Fruit fly (Drosophila melanogaster) whole organism, embryonic: ENCODE results near the gene Tbca.
A peak's percentile ranks its signal among the peaks of the same experiment; 100 is the strongest.

ENCODE experiments used
- Asciz ChIP-seq: fragments of 200-800 bp; sonication (Bioruptor generic); optimal IDR thresholded peaks from 2 replicates; lab custom pipeline; 2017; ENCODE audit warnings: missing biosample characterization, mild to moderate bottlenecking, missing genetic modification characterization, missing genetic modification reagents
- B-H1 ChIP-seq: fragments of 200-800 bp; sonication (Bioruptor generic); IDR thresholded peaks from 3 replicates; pipeline ENCODE4 v1.3.6; 2022; ENCODE audit warnings: missing biosample characterization, missing genetic modification characterization
- CG10959 ChIP-seq: fragments of 200-800 bp; sonication (Bioruptor generic); IDR thresholded peaks from 2 replicates; pipeline ENCODE4 v1.3.6; 2022; ENCODE audit warnings: missing biosample characterization, missing genetic modification characterization
- CG11093 ChIP-seq: fragments of 200-800 bp; sonication (Bioruptor generic); IDR thresholded peaks from 3 replicates; pipeline ENCODE4 v1.3.6; 2022; ENCODE audit warnings: missing biosample characterization, missing genetic modification characterization
- CG12155 ChIP-seq: fragments of 200-800 bp; sonication (Bioruptor generic); optimal IDR thresholded peaks from 3 replicates; lab custom pipeline; 2016; ENCODE audit warnings: missing biosample characterization, missing genetic modification characterization
- CG13123 ChIP-seq: fragments of 200-800 bp; sonication (Bioruptor generic); optimal IDR thresholded peaks from 2 replicates; lab custom pipeline; 2016; ENCODE audit warnings: missing biosample characterization, missing genetic modification characterization
- CG2129 ChIP-seq: fragments of 200-800 bp; sonication (Bioruptor generic); IDR thresholded peaks from 2 replicates; pipeline ENCODE4 v1.3.6; 2022; ENCODE audit warnings: missing biosample characterization, missing genetic modification characterization; ENCODE audit not compliant: partially characterized antibody
- CG32532 ChIP-seq: fragments of 200-800 bp; sonication (Bioruptor generic); IDR thresholded peaks from 2 replicates; pipeline ENCODE4 v1.3.6; 2022; ENCODE audit warnings: missing biosample characterization, missing genetic modification characterization
- CG3407 ChIP-seq: fragments of 200-800 bp; sonication (Bioruptor generic); optimal IDR thresholded peaks from 2 replicates; lab custom pipeline; 2018; ENCODE audit warnings: missing biosample characterization, mild to moderate bottlenecking, missing genetic modification characterization
- CG3838 ChIP-seq: fragments of 200-800 bp; sonication (Bioruptor generic); optimal IDR thresholded peaks from 3 replicates; lab custom pipeline; 2016; ENCODE audit warnings: missing biosample characterization, missing genetic modification characterization
- CG6791 ChIP-seq: fragments of 200-800 bp; sonication (Bioruptor generic); IDR thresholded peaks from 3 replicates; pipeline ENCODE4 v1.3.6; 2022; ENCODE audit warnings: missing biosample characterization, missing genetic modification characterization; ENCODE audit not compliant: partially characterized antibody
- CG7357 ChIP-seq: fragments of 200-800 bp; sonication (Bioruptor generic); IDR thresholded peaks from 3 replicates; pipeline ENCODE4 v1.3.6; 2022; ENCODE audit warnings: missing biosample characterization, missing genetic modification characterization
- CG7839 ChIP-seq: fragments of 200-800 bp; sonication (Bioruptor generic); optimal IDR thresholded peaks from 3 replicates; lab custom pipeline; 2018; ENCODE audit warnings: missing biosample characterization, mild to moderate bottlenecking, missing genetic modification characterization, moderate library complexity
- CG9876 ChIP-seq: fragments of 200-800 bp; sonication (Bioruptor generic); optimal IDR thresholded peaks from 2 replicates; lab custom pipeline; 2016; ENCODE audit warnings: missing biosample characterization, missing genetic modification characterization
- CrebB ChIP-seq: fragments of 200-800 bp; sonication (Bioruptor generic); optimal IDR thresholded peaks from 3 replicates; lab custom pipeline; 2018; ENCODE audit warnings: missing biosample characterization, mild to moderate bottlenecking, missing genetic modification characterization
- D ChIP-seq, 2 experiments: fragments of 200-800 bp in 1 of 2; fragments of >200 bp in 1 of 2; sonication (Bioruptor generic) in 1 of 2; optimal IDR thresholded peaks; 2 replicates in 1 of 2; 3 replicates in 1 of 2; lab custom pipeline; 2017; ENCODE audit warnings: mild to moderate bottlenecking in 1 of 2, missing biosample characterization in 1 of 2, missing genetic modification characterization in 1 of 2, missing genetic modification reagents in 1 of 2
- D19B ChIP-seq: fragments of 200-800 bp; sonication (Bioruptor generic); optimal IDR thresholded peaks from 2 replicates; lab custom pipeline; 2017; ENCODE audit warnings: missing biosample characterization, mild to moderate bottlenecking, missing genetic modification characterization
- Dp ChIP-seq: fragments of 200-800 bp; sonication (Bioruptor generic); optimal IDR thresholded peaks from 2 replicates; lab custom pipeline; 2018; ENCODE audit warnings: missing biosample characterization, mild to moderate bottlenecking, missing genetic modification characterization, moderate library complexity
- Elba2 ChIP-seq: fragments of 200-800 bp; sonication (Bioruptor generic); optimal IDR thresholded peaks from 3 replicates; lab custom pipeline; 2016; ENCODE audit warnings: missing biosample characterization, missing genetic modification characterization
- GATAe ChIP-seq: fragments of 200-800 bp; sonication (Bioruptor generic); conservative IDR thresholded peaks from 2 replicates; pipeline ENCODE4 v1.3.6; 2022; ENCODE audit warnings: missing biosample characterization, missing genetic modification characterization
- HLH54F ChIP-seq: fragments of 200-800 bp; sonication (Bioruptor generic); optimal IDR thresholded peaks from 3 replicates; lab custom pipeline; 2016; ENCODE audit warnings: missing biosample characterization, missing genetic modification characterization
- Hsf ChIP-seq: fragments of 200-800 bp; sonication (Bioruptor generic); optimal IDR thresholded peaks from 3 replicates; lab custom pipeline; 2016; ENCODE audit warnings: missing biosample characterization, missing genetic modification characterization
- Max ChIP-seq: fragments of 200-800 bp; sonication (Bioruptor generic); optimal IDR thresholded peaks from 2 replicates; lab custom pipeline; 2016; ENCODE audit warnings: missing biosample characterization, mild to moderate bottlenecking, missing genetic modification characterization
- Oaz ChIP-seq: fragments of 200-800 bp; sonication (Bioruptor generic); IDR thresholded peaks from 2 replicates; pipeline ENCODE4 v1.3.6; 2022; ENCODE audit warnings: missing biosample characterization, missing genetic modification characterization
- PHDP ChIP-seq: fragments of 200-800 bp; sonication (Bioruptor generic); optimal IDR thresholded peaks from 3 replicates; lab custom pipeline; 2018; ENCODE audit warnings: missing biosample characterization, mild to moderate bottlenecking, missing genetic modification characterization, moderate library complexity
- Ptx1 ChIP-seq: fragments of 200-800 bp; sonication (Bioruptor generic); IDR thresholded peaks from 2 replicates; pipeline ENCODE4 v1.3.6; 2022; ENCODE audit warnings: missing biosample characterization, missing genetic modification characterization
- Rfx ChIP-seq: fragments of 200-800 bp; sonication (Bioruptor generic); IDR thresholded peaks from 2 replicates; pipeline ENCODE4 v1.3.6; 2022; ENCODE audit warnings: missing biosample characterization, missing genetic modification characterization
- Sox100B ChIP-seq: fragments of 200-800 bp; sonication (Bioruptor generic); optimal IDR thresholded peaks from 3 replicates; lab custom pipeline; 2018; ENCODE audit warnings: missing biosample characterization, mild to moderate bottlenecking, missing genetic modification characterization
- Sry-β ChIP-seq: fragments of 200-800 bp; sonication (Bioruptor generic); optimal IDR thresholded peaks from 2 replicates; lab custom pipeline; 2018; ENCODE audit warnings: missing biosample characterization, mild to moderate bottlenecking, missing genetic modification characterization, moderate library complexity
- TFAM ChIP-seq: fragments of 200-800 bp; sonication (Bioruptor generic); optimal IDR thresholded peaks from 2 replicates; lab custom pipeline; 2017; ENCODE audit warnings: missing biosample characterization, missing genetic modification characterization, inconsistent platforms
- dm ChIP-seq: fragments of 200-800 bp; sonication (Bioruptor generic); optimal IDR thresholded peaks from 3 replicates; lab custom pipeline; 2016; ENCODE audit warnings: missing biosample characterization, missing genetic modification characterization
- ewg ChIP-seq: fragments of 200-800 bp; sonication (Bioruptor generic); optimal IDR thresholded peaks from 3 replicates; lab custom pipeline; 2017; ENCODE audit warnings: mild to moderate bottlenecking, missing biosample characterization, missing genetic modification reagents, missing genetic modification characterization
- fd64A ChIP-seq: fragments of 200-800 bp; sonication (Bioruptor generic); optimal IDR thresholded peaks from 3 replicates; lab custom pipeline; 2018; ENCODE audit warnings: missing biosample characterization, mild to moderate bottlenecking, missing genetic modification characterization
- fru ChIP-seq: fragments of >200 bp; optimal IDR thresholded peaks from 2 replicates; lab custom pipeline; 2017
- gcm2 ChIP-seq: fragments of 200-800 bp; sonication (Bioruptor generic); optimal IDR thresholded peaks from 2 replicates; lab custom pipeline; 2016; ENCODE audit warnings: missing biosample characterization, missing genetic modification characterization
- gsb ChIP-seq: fragments of 200-800 bp; sonication (Bioruptor generic); IDR thresholded peaks from 2 replicates; pipeline ENCODE4 v1.3.6; 2022; ENCODE audit warnings: missing biosample characterization, missing genetic modification characterization
- hbn ChIP-seq: fragments of 200-800 bp; sonication (Bioruptor generic); IDR thresholded peaks from 2 replicates; pipeline ENCODE4 v1.3.6; 2022; ENCODE audit warnings: missing biosample characterization, missing genetic modification characterization; ENCODE audit not compliant: partially characterized antibody
- kay ChIP-seq: fragments of 200-800 bp; sonication (Bioruptor generic); optimal IDR thresholded peaks from 2 replicates; lab custom pipeline; 2016; ENCODE audit warnings: missing biosample characterization, missing genetic modification characterization
- lola ChIP-seq, 3 experiments: fragments of >200 bp in 2 of 3; fragments of 200-800 bp in 1 of 3; sonication (Bioruptor generic) in 1 of 3; optimal IDR thresholded peaks; 2 replicates each; lab custom pipeline; 2017 to 2019; ENCODE audit warnings: missing biosample characterization in 3 of 3, missing genetic modification characterization in 3 of 3, mild to moderate bottlenecking in 1 of 3, moderate library complexity in 1 of 3
- maf-S ChIP-seq: fragments of 200-800 bp; sonication (Bioruptor generic); optimal IDR thresholded peaks from 2 replicates; lab custom pipeline; 2016; ENCODE audit warnings: missing biosample characterization, missing genetic modification characterization
- peb ChIP-seq: fragments of 200-800 bp; sonication (Bioruptor generic); IDR thresholded peaks from 2 replicates; pipeline ENCODE4 v1.3.6; 2022; ENCODE audit warnings: missing biosample characterization, missing genetic modification characterization
- rib ChIP-seq: fragments of 200-800 bp; sonication (Bioruptor generic); IDR thresholded peaks from 2 replicates; pipeline ENCODE4 v1.3.6; 2022; ENCODE audit warnings: missing biosample characterization, missing genetic modification characterization
- row ChIP-seq: fragments of 200-800 bp; sonication (Bioruptor generic); IDR thresholded peaks from 3 replicates; pipeline ENCODE4 v1.3.6; 2022; ENCODE audit warnings: missing biosample characterization, missing genetic modification characterization
- run ChIP-seq: fragments of 200-800 bp; sonication (Bioruptor generic); optimal IDR thresholded peaks from 3 replicates; lab custom pipeline; 2018; ENCODE audit warnings: missing biosample characterization, mild to moderate bottlenecking, missing genetic modification characterization
- slou ChIP-seq: fragments of 200-800 bp; sonication (Bioruptor generic); optimal IDR thresholded peaks from 3 replicates; lab custom pipeline; 2016; ENCODE audit warnings: missing biosample characterization, missing genetic modification characterization
- tap ChIP-seq: fragments of 200-800 bp; optimal IDR thresholded peaks from 3 replicates; lab custom pipeline; 2019; ENCODE audit warnings: missing biosample characterization, mild to moderate bottlenecking, missing genetic modification characterization, moderate library complexity
- usp ChIP-seq: fragments of >200 bp; optimal IDR thresholded peaks from 2 replicates; lab custom pipeline; 2017; ENCODE audit warnings: missing biosample characterization, missing genetic modification characterization
- wor ChIP-seq: fragments of 200-800 bp; sonication (Bioruptor generic); IDR thresholded peaks from 2 replicates; pipeline ENCODE4 v1.3.6; 2022; ENCODE audit warnings: missing biosample characterization, missing genetic modification characterization
- zf30C ChIP-seq: fragments of 200-800 bp; sonication (Bioruptor generic); optimal IDR thresholded peaks from 3 replicates; lab custom pipeline; 2018; ENCODE audit warnings: missing biosample characterization, mild to moderate bottlenecking, missing genetic modification characterization

Gene Tbca

dm6 chr3R:31776583-31777362, 33.5 kb downstream of the Tbca start, which contains the start of the genes CG2126 and faf (continued):
- TF ChIP-seq rib (GFP tag; lab: Robert Waterston, UW): 0 out of 2 replicates have a peak, but pooled peaks have one; percentile 36
- peak; percentile 64 for TF ChIP-seq HLH54F (GFP tag; lab: Kevin White, UChicago)
- TF ChIP-seq D (optimal IDR thresholded peaks at IDR 0.05; lab: Kevin White, UChicago): no peak
- peak; percentile 48 for TF ChIP-seq D (GFP tag; optimal IDR thresholded peaks at IDR 0.05; lab: Kevin White, UChicago)
- peak; percentile 27 for TF ChIP-seq maf-S (GFP tag; lab: Kevin White, UChicago)
- TF ChIP-seq CrebB (tag; lab: Kevin White, UChicago): no peak
- TF ChIP-seq CG10959 (GFP tag; lab: Robert Waterston, UW): no peak
- no peak for TF ChIP-seq Sry-β (GFP tag; lab: Kevin White, UChicago)
- peak; percentile 75 for TF ChIP-seq CG12155 (GFP tag; lab: Kevin White, UChicago)
- peak; percentile 62; the same call in 2 of the 3 replicates for TF ChIP-seq CG11093 (GFP tag; lab: Robert Waterston, UW)
- TF ChIP-seq row (GFP tag; lab: Robert Waterston, UW): peak; percentile 84
- peak; percentile 78 for TF ChIP-seq Sox100B
- TF ChIP-seq gsb (GFP tag; lab: Robert Waterston, UW): peak; percentile 50; the same call in 1 of the 2 replicates
- no peak for TF ChIP-seq fd64A
- TF ChIP-seq Oaz (GFP tag; lab: Robert Waterston, UW): peak; percentile 63; the same call in 1 of the 2 replicates
- no peak for TF ChIP-seq Asciz (GFP tag; lab: Kevin White, UChicago)
- TF ChIP-seq CG32532: peak; percentile 82
- TF ChIP-seq lola (GFP tag; optimal IDR thresholded peaks at IDR 0.05; lab: Kevin White, UChicago): peak in 1 of 3 experiments; percentile 72
- TF ChIP-seq Hsf: peak; percentile 58
- peak; percentile 44 for TF ChIP-seq Dp (GFP tag; lab: Kevin White, UChicago)
- TF ChIP-seq CG13123 (GFP tag; lab: Kevin White, UChicago): peak; percentile 63
- TF ChIP-seq GATAe: 0 out of 2 replicates have a peak, but pooled peaks have one; percentile 16
- peak; percentile 75 for TF ChIP-seq kay (GFP tag; lab: Kevin White, UChicago)
- TF ChIP-seq D19B: peak; percentile 43
- peak; percentile 56 for TF ChIP-seq ewg
- peak; percentile 82 for TF ChIP-seq PHDP (tag; lab: Kevin White, UChicago)
- TF ChIP-seq peb: no peak
- peak; percentile 11 for TF ChIP-seq dm
- no peak for TF ChIP-seq fru
- peak; percentile 16; the same call in 1 of the 2 replicates for TF ChIP-seq CG2129 (GFP tag; lab: Robert Waterston, UW)
- peak; percentile 45 for TF ChIP-seq zf30C (GFP tag; lab: Kevin White, UChicago)
- peak; percentile 84 for TF ChIP-seq Ptx1 (GFP tag; lab: Robert Waterston, UW)
- no peak for TF ChIP-seq run (tag; lab: Kevin White, UChicago)
- TF ChIP-seq CG3838 (GFP tag; lab: Kevin White, UChicago): no peak
- TF ChIP-seq TFAM: no peak
- peak; percentile 55 for TF ChIP-seq Max (GFP tag; lab: Kevin White, UChicago)
- TF ChIP-seq CG9876 (GFP tag; lab: Kevin White, UChicago): peak; percentile 12
- TF ChIP-seq usp (GFP tag; lab: Kevin White, UChicago): no peak
- TF ChIP-seq tap (tag; lab: Kevin White, UChicago): no peak
- peak; percentile 83 for TF ChIP-seq CG7839 (tag; lab: Kevin White, UChicago)
- TF ChIP-seq Rfx (GFP tag; lab: Robert Waterston, UW): peak; percentile 86
- peak; percentile 47; the same call in 1 of the 3 replicates for TF ChIP-seq CG7357
- TF ChIP-seq Elba2 (GFP tag; lab: Kevin White, UChicago): peak; percentile 65
- no peak; the same call in 1 of the 2 replicates for TF ChIP-seq hbn (GFP tag; lab: Robert Waterston, UW)
- TF ChIP-seq slou: peak; percentile 16
- TF ChIP-seq CG6791 (GFP tag; lab: Robert Waterston, UW): no peak
- no peak for TF ChIP-seq gcm2 (GFP tag; lab: Kevin White, UChicago)
- TF ChIP-seq wor (GFP tag; lab: Robert Waterston, UW): peak; percentile 41; the same call in 1 of the 2 replicates
- peak; percentile 56; the same call in 2 of the 3 replicates for TF ChIP-seq B-H1 (GFP tag; lab: Robert Waterston, UW)
- TF ChIP-seq CG3407: peak; percentile 65
